Fruit fly (Drosophila melanogaster): ENCODE measurements around the gene Patr-1.

Gene Patr-1

DNA sequence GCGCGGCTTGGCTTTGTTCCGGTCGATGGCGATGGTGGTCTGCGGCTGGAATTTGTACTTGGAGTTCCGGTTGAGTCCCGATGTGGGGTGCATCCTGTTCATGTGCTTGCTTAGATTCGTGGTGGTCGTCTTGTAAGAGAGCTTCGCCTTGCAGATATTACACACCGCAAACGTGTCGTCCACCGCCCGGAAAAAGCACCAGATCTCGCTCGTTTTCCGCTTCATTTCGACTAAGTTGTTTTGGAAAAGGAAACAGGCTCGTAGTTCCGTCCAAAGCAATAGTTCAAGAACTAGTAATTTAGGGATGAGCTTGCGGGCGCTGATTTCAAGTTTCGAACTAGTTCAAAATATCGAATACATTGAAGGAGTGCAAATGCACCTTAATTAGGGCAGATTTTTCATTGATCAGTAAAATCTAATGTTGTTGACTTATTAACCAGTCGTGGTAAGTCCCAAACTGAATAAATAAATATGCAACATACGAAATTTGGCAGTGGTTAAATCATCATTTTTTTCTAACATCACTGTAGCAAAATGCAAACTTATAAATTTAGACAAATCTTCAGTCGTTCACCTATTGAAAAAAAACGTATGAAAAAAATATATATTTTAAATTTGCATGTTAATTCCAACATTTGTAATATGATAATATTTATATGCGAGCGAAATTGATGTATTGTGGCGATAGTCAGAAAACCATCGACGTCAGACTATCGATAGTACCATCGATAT, at the start of gene Patr-1, which contains the start of gene bdwf:
Gene Patr-1 (plus strand): TSS at position 727 of the 732 bp plus-strand sequence.
Gene bdwf (minus strand): TSS at position 299 of the 732 bp plus-strand sequence.
- TF ChIP-seq sage (GFP tag; optimal IDR thresholded peaks at IDR 0.05): no peak
- TF ChIP-seq psq (GFP tag; optimal IDR thresholded peaks at IDR 0.05): peak; percentile 19
- peak; percentile 19 for TF ChIP-seq OdsH (GFP tag; optimal IDR thresholded peaks at IDR 0.05)
- no peak for TF ChIP-seq Sp1 (GFP tag; optimal IDR thresholded peaks at IDR 0.05)
- TF ChIP-seq Jra (GFP tag; optimal IDR thresholded peaks at IDR 0.05): peak; percentile 77
- peak; percentile 25 for TF ChIP-seq sv (GFP tag; optimal IDR thresholded peaks at IDR 0.05)
- TF ChIP-seq woc (GFP tag; optimal IDR thresholded peaks at IDR 0.05): peak; percentile 71
- TF ChIP-seq HLH106 (tag; optimal IDR thresholded peaks at IDR 0.05): peak; percentile 26
- TF ChIP-seq Vsx2 (GFP tag; optimal IDR thresholded peaks at IDR 0.05; ENCODE audit: partially characterized antibody): no peak
- peak; percentile 32 for TF ChIP-seq dsf (GFP tag; optimal IDR thresholded peaks at IDR 0.05; ENCODE audit: borderline replicate concordance)
- peak in 1 of 2 experiments; percentile 51 for TF ChIP-seq foxo (GFP tag; optimal IDR thresholded peaks at IDR 0.05)

DNA sequence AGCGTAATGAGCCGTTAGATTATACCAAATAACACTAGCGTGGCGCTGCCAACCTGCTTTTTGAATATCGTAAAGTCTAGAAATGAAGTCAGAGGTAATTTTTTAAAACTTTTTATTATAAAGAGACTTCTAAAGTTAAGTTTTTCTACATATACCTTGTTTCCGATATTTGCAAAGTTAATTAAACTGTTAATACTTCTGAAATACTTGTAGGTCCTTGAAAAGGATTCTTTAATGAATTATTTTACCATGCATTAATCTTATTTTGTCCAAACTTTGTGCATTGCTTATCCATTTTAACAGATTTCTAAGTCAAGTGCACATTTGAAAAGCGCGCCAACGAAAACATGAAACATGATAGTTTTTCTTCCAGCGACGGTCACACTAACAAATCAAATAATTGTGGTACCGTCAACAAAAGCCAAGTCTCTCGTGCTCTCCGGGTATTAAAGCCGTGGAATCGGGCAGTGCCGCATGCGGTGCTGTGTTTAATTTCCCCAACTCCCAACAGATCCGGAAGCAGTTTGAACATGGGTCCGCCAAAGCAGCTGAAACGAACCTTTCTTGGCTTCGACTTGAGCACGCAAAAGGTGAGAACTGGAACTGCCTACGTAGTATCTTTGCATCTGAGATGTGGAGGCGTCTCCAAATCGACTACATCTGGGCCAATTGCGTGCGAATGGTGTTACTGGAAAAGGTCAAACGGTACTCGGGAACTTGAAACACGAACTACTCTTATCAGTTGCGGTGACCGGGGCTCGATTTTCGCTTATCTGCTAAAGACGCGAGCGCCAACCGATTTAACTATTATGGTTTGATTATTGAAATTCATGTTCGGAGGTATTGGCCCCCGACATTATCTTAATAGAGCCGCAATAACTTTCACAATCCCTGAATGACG, 47.1 kb upstream of the Patr-1 start, which contains the start of the genes EMC2A and CG3534:
Gene EMC2A (minus strand): TSS at position 13 of the 901 bp plus-strand sequence.
Gene CG3534 (plus strand): TSS at position 388 of the 901 bp plus-strand sequence.
- peak; percentile 46 for TF ChIP-seq fru (GFP tag; optimal IDR thresholded peaks at IDR 0.05)
- no peak for TF ChIP-seq tai (GFP tag; optimal IDR thresholded peaks at IDR 0.05)
- peak; percentile 49 for TF ChIP-seq Sp1 (GFP tag; optimal IDR thresholded peaks at IDR 0.05)
- peak; percentile 39 for TF ChIP-seq woc (GFP tag; optimal IDR thresholded peaks at IDR 0.05)
- peak; percentile 14 for TF ChIP-seq CG9705 (GFP tag; optimal IDR thresholded peaks at IDR 0.05)
- no peak for TF ChIP-seq sage (GFP tag; optimal IDR thresholded peaks at IDR 0.05)
- TF ChIP-seq Dif (GFP tag; optimal IDR thresholded peaks at IDR 0.05; ENCODE audit: partially characterized antibody): no peak
- peak; percentile 20 for TF ChIP-seq CG32264 (GFP tag; optimal IDR thresholded peaks at IDR 0.05)
- no peak for TF ChIP-seq Dfd (GFP tag; optimal IDR thresholded peaks at IDR 0.05)
- no peak for TF ChIP-seq lola (GFP tag; optimal IDR thresholded peaks at IDR 0.05)
- TF ChIP-seq foxo (GFP tag; optimal IDR thresholded peaks at IDR 0.05): peak in 1 of 2 experiments; percentile 59
- TF ChIP-seq br (GFP tag; optimal IDR thresholded peaks at IDR 0.05): no peak
- TF ChIP-seq brk (GFP tag; optimal IDR thresholded peaks at IDR 0.05): no peak
- TF ChIP-seq Rel (GFP tag; optimal IDR thresholded peaks at IDR 0.05): no peak
- TF ChIP-seq Rel (tag; optimal IDR thresholded peaks at IDR 0.05): no peak
- no peak for TF ChIP-seq Hr78 (GFP tag; optimal IDR thresholded peaks at IDR 0.05)
- no peak for TF ChIP-seq sv (GFP tag; optimal IDR thresholded peaks at IDR 0.05)
- TF ChIP-seq CrebA (GFP tag; optimal IDR thresholded peaks at IDR 0.05; ENCODE audit: borderline replicate concordance): no peak
- no peak for TF ChIP-seq N (GFP tag; optimal IDR thresholded peaks at IDR 0.05)
- TF ChIP-seq dmrt93B (GFP tag; optimal IDR thresholded peaks at IDR 0.05): no peak
- peak; percentile 52 for TF ChIP-seq HLH106 (tag; optimal IDR thresholded peaks at IDR 0.05)
- TF ChIP-seq h (GFP tag; optimal IDR thresholded peaks at IDR 0.05): peak; percentile 41
- no peak for TF ChIP-seq psq (GFP tag; optimal IDR thresholded peaks at IDR 0.05)
- TF ChIP-seq dsf (GFP tag; optimal IDR thresholded peaks at IDR 0.05; ENCODE audit: borderline replicate concordance): no peak
- no peak for TF ChIP-seq OdsH (GFP tag; optimal IDR thresholded peaks at IDR 0.05)
- no peak for TF ChIP-seq usp (GFP tag; optimal IDR thresholded peaks at IDR 0.05)
- no peak for TF ChIP-seq pan (optimal IDR thresholded peaks at IDR 0.05)
- no peak for TF ChIP-seq Hnf4 (GFP tag; optimal IDR thresholded peaks at IDR 0.05)
- TF ChIP-seq Mio (GFP tag; optimal IDR thresholded peaks at IDR 0.05): no peak
- TF ChIP-seq rgr (GFP tag; optimal IDR thresholded peaks at IDR 0.05): no peak
- TF ChIP-seq jim (GFP tag; optimal IDR thresholded peaks at IDR 0.05): no peak
- TF ChIP-seq Abd-B (GFP tag; optimal IDR thresholded peaks at IDR 0.05): no peak
- TF ChIP-seq ey (GFP tag; optimal IDR thresholded peaks at IDR 0.05): no peak
- TF ChIP-seq Hr83 (GFP tag; optimal IDR thresholded peaks at IDR 0.05; ENCODE audit: poor library complexity, severe bottlenecking): no peak
- no peak for TF ChIP-seq Vsx2 (GFP tag; optimal IDR thresholded peaks at IDR 0.05; ENCODE audit: partially characterized antibody)
- TF ChIP-seq GATAd (GFP tag; optimal IDR thresholded peaks at IDR 0.05): no peak
- TF ChIP-seq Myc (optimal IDR thresholded peaks at IDR 0.05): no peak
- TF ChIP-seq Jra (GFP tag; optimal IDR thresholded peaks at IDR 0.05): no peak
- TF ChIP-seq dl (GFP tag; optimal IDR thresholded peaks at IDR 0.05; ENCODE audit: insufficient read depth in 1 of 2, partially characterized antibody in 2 of 2): no peak

Data from whole organism, wandering third instar larva.